Worm (Caenorhabditis elegans): ENCODE measurements around the gene Y69H2.10.

DNA sequence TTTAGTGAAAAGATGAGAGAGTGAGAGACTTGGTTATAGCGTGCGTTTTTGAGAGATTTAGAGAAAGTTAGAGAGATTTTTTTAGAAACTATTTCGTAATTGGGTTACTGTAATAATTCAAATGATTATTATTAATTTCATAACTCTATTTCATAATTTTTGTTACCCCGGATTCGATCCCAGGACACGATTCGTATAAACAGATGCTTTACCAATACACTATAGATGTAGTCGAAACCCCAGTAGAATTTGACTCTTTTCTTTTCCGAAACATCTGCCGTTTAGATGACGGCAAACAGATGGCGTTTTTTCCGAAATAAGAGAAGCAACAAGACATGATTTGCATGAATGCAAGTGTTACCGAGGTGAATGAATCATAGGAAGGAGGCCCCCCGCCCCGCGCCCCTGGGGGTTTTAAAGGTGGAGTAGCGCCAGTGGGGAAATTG is 40.0 kb downstream of the Y69H2.10 start:
- TF ChIP-seq pha-4 (tag; optimal IDR thresholded peaks at IDR 0.05), result no peak
- no peak for TF ChIP-seq ceh-45 (GFP tag; IDR thresholded peaks at IDR 0.05)
- no peak for TF ChIP-seq unc-3 (GFP tag; conservative IDR thresholded peaks at IDR 0.05)
- peak; percentile 9 for TF ChIP-seq unc-3 (tag; optimal IDR thresholded peaks at IDR 0.05)
- no peak for TF ChIP-seq elt-2 (tag; optimal IDR thresholded peaks at IDR 0.05)
- no peak for TF ChIP-seq hlh-6 (tag; optimal IDR thresholded peaks at IDR 0.05)
- TF ChIP-seq dmd-4 (tag; optimal IDR thresholded peaks at IDR 0.05; ENCODE audit: borderline replicate concordance), result peak; percentile 69
- TF ChIP-seq nfya-1 (tag; optimal IDR thresholded peaks at IDR 0.05), result peak; percentile 58
- no peak for TF ChIP-seq nhr-11 (tag; optimal IDR thresholded peaks at IDR 0.05)
